Fruit fly (Drosophila melanogaster) S2 (cell line): ENCODE results near the gene CG34129.

ENCODE experiments used
- CG8478 ChIP-seq: fragments of >200 bp; optimal IDR thresholded peaks from 2 replicates; lab custom pipeline; 2018
- CTCF ChIP-seq, 2 experiments: fragments of >200 bp; optimal IDR thresholded peaks; 2 replicates each; lab custom pipeline; 2018

dm6 chr3R:26189877-26190276, 1.1 kb downstream of the CG34129 start, which contains the start of gene CG34130:
- TF ChIP-seq CG8478 (lab: Kevin White, UChicago) (no peak), CTCF (optimal IDR thresholded peaks at IDR 0.05; lab: Kevin White, UChicago) (no peak)
